Fruit fly (Drosophila melanogaster) whole organism, embryonic: ENCODE measurements around the gene hry.

Experiments
- ATbp ChIP-seq: fragments of 200-800 bp; sonication (Bioruptor generic); optimal IDR thresholded peaks from 2 replicates; lab custom pipeline; 2017; ENCODE audit warnings: missing biosample characterization, mild to moderate bottlenecking, missing genetic modification characterization, missing genetic modification reagents
- Abd-B ChIP-seq: fragments of 200-800 bp; sonication (Bioruptor generic); optimal IDR thresholded peaks from 2 replicates; lab custom pipeline; 2018; ENCODE audit warnings: missing biosample characterization, mild to moderate bottlenecking, missing genetic modification characterization, moderate library complexity
- BEAF-32 ChIP-seq: fragments of 200-800 bp; sonication (Bioruptor generic); optimal IDR thresholded peaks from 3 replicates; lab custom pipeline; 2017; ENCODE audit warnings: missing biosample characterization, missing genetic modification characterization, mild to moderate bottlenecking, moderate library complexity, missing genetic modification reagents
- CG10267 ChIP-seq: fragments of 200-800 bp; sonication (Bioruptor generic); optimal IDR thresholded peaks from 2 replicates; lab custom pipeline; 2018; ENCODE audit warnings: missing biosample characterization, mild to moderate bottlenecking, missing genetic modification characterization, moderate library complexity
- CG10565 ChIP-seq: fragments of 200-800 bp; sonication (Bioruptor generic); optimal IDR thresholded peaks from 3 replicates; lab custom pipeline; 2016; ENCODE audit warnings: missing biosample characterization, mild to moderate bottlenecking, missing genetic modification characterization
- CG10959 ChIP-seq: fragments of 200-800 bp; sonication (Bioruptor generic); IDR thresholded peaks from 2 replicates; pipeline ENCODE4 v1.3.6; 2022; ENCODE audit warnings: missing biosample characterization, missing genetic modification characterization
- CG11723 ChIP-seq: fragments of 200-800 bp; sonication (Bioruptor generic); optimal IDR thresholded peaks from 2 replicates; lab custom pipeline; 2017; ENCODE audit warnings: missing biosample characterization, mild to moderate bottlenecking, missing genetic modification characterization
- CG12155 ChIP-seq: fragments of 200-800 bp; sonication (Bioruptor generic); optimal IDR thresholded peaks from 3 replicates; lab custom pipeline; 2016; ENCODE audit warnings: missing biosample characterization, missing genetic modification characterization
- CG13624 ChIP-seq: fragments of 200-800 bp; sonication (Bioruptor generic); optimal IDR thresholded peaks from 2 replicates; lab custom pipeline; 2016; ENCODE audit warnings: missing biosample characterization, missing genetic modification characterization
- CG13894 ChIP-seq: fragments of 200-800 bp; sonication (Bioruptor generic); optimal IDR thresholded peaks from 3 replicates; lab custom pipeline; 2018; ENCODE audit warnings: missing biosample characterization, mild to moderate bottlenecking, missing genetic modification characterization, moderate library complexity
- CG2875 ChIP-seq: fragments of 200-800 bp; sonication (Bioruptor generic); optimal IDR thresholded peaks from 2 replicates; lab custom pipeline; 2017; ENCODE audit warnings: missing biosample characterization, mild to moderate bottlenecking, missing genetic modification characterization, missing genetic modification reagents
- CG4820 ChIP-seq: fragments of 200-800 bp; sonication (Bioruptor generic); optimal IDR thresholded peaks from 3 replicates; lab custom pipeline; 2016; ENCODE audit warnings: missing biosample characterization, missing genetic modification characterization
- CG6654 ChIP-seq: fragments of 200-800 bp; sonication (Bioruptor generic); optimal IDR thresholded peaks from 2 replicates; lab custom pipeline; 2017; ENCODE audit warnings: missing biosample characterization, mild to moderate bottlenecking, missing genetic modification characterization
- CG8478 ChIP-seq: fragments of >200 bp; optimal IDR thresholded peaks from 2 replicates; lab custom pipeline; 2018
- CG8944 ChIP-seq: fragments of 200-800 bp; sonication (Bioruptor generic); optimal IDR thresholded peaks from 3 replicates; lab custom pipeline; 2016; ENCODE audit warnings: missing biosample characterization, missing genetic modification characterization
- CHES-1-like ChIP-seq: fragments of 200-800 bp; sonication (Bioruptor generic); optimal IDR thresholded peaks from 2 replicates; lab custom pipeline; 2016; ENCODE audit warnings: missing biosample characterization, missing genetic modification characterization
- Camta ChIP-seq: fragments of 200-800 bp; sonication (Bioruptor generic); optimal IDR thresholded peaks from 2 replicates; lab custom pipeline; 2016; ENCODE audit warnings: missing biosample characterization, missing genetic modification characterization
- D19B ChIP-seq: fragments of 200-800 bp; sonication (Bioruptor generic); optimal IDR thresholded peaks from 2 replicates; lab custom pipeline; 2017; ENCODE audit warnings: missing biosample characterization, mild to moderate bottlenecking, missing genetic modification characterization
- Dbx ChIP-seq: fragments of 200-800 bp; sonication (Bioruptor generic); IDR thresholded peaks from 3 replicates; pipeline ENCODE4 v1.3.6; 2022; ENCODE audit warnings: missing biosample characterization, missing genetic modification characterization
- Dfd ChIP-seq, 2 experiments: fragments of >200 bp; optimal IDR thresholded peaks; 2 replicates each; lab custom pipeline; 2017; ENCODE audit warnings: missing biosample characterization in 2 of 2, missing genetic modification characterization in 2 of 2
- Dll ChIP-seq: fragments of 200-800 bp; sonication (Bioruptor generic); IDR thresholded peaks from 4 replicates; pipeline ENCODE4 v1.3.6; 2022; ENCODE audit warnings: missing biosample characterization, missing genetic modification characterization; ENCODE audit not compliant: partially characterized antibody
- Dp ChIP-seq: fragments of 200-800 bp; sonication (Bioruptor generic); optimal IDR thresholded peaks from 2 replicates; lab custom pipeline; 2018; ENCODE audit warnings: missing biosample characterization, mild to moderate bottlenecking, missing genetic modification characterization, moderate library complexity
- Drgx ChIP-seq: fragments of 200-800 bp; sonication (Bioruptor generic); IDR thresholded peaks from 2 replicates; pipeline ENCODE4 v1.3.6; 2022; ENCODE audit warnings: missing biosample characterization, missing genetic modification characterization
- E2f1 ChIP-seq: fragments of 200-800 bp; sonication (Bioruptor generic); IDR thresholded peaks from 2 replicates; pipeline ENCODE4 v1.3.6; 2022; ENCODE audit warnings: missing biosample characterization, missing genetic modification characterization
- H2.0 ChIP-seq: fragments of 200-800 bp; sonication (Bioruptor generic); IDR thresholded peaks from 2 replicates; pipeline ENCODE4 v1.3.6; 2022; ENCODE audit warnings: missing biosample characterization, missing genetic modification characterization
- HHEX ChIP-seq: fragments of 200-800 bp; sonication (Bioruptor generic); optimal IDR thresholded peaks from 3 replicates; lab custom pipeline; 2017; ENCODE audit warnings: missing biosample characterization, mild to moderate bottlenecking, missing genetic modification characterization, missing genetic modification reagents
- HLH4C ChIP-seq: fragments of 200-800 bp; sonication (Bioruptor generic); IDR thresholded peaks from 3 replicates; pipeline ENCODE4 v1.3.6; 2022; ENCODE audit warnings: missing biosample characterization, missing genetic modification characterization; ENCODE audit not compliant: partially characterized antibody
- HLH54F ChIP-seq: fragments of 200-800 bp; sonication (Bioruptor generic); optimal IDR thresholded peaks from 3 replicates; lab custom pipeline; 2016; ENCODE audit warnings: missing biosample characterization, missing genetic modification characterization
- Jarid2 ChIP-seq: fragments of 200-800 bp; sonication (Bioruptor generic); optimal IDR thresholded peaks from 3 replicates; lab custom pipeline; 2017; ENCODE audit warnings: mild to moderate bottlenecking, missing biosample characterization, missing genetic modification reagents, missing genetic modification characterization
- Max ChIP-seq: fragments of 200-800 bp; sonication (Bioruptor generic); optimal IDR thresholded peaks from 2 replicates; lab custom pipeline; 2016; ENCODE audit warnings: missing biosample characterization, mild to moderate bottlenecking, missing genetic modification characterization
- Neu2 ChIP-seq: fragments of 200-800 bp; sonication (Bioruptor generic); optimal IDR thresholded peaks from 3 replicates; lab custom pipeline; 2016; ENCODE audit warnings: missing biosample characterization, missing genetic modification characterization, borderline replicate concordance
- Rx ChIP-seq: fragments of 200-800 bp; sonication (Bioruptor generic); IDR thresholded peaks from 2 replicates; pipeline ENCODE4 v1.3.6; 2022; ENCODE audit warnings: missing biosample characterization, missing genetic modification characterization
- Spps ChIP-seq: fragments of 200-800 bp; sonication (Bioruptor generic); optimal IDR thresholded peaks from 2 replicates; lab custom pipeline; 2018; ENCODE audit warnings: missing biosample characterization, mild to moderate bottlenecking, missing genetic modification characterization
- Stat92E ChIP-seq, 3 experiments: fragments of >200 bp in 2 of 3; fragments of 200-800 bp in 1 of 3; sonication (Bioruptor generic) in 1 of 3; optimal IDR thresholded peaks; 2 replicates each; lab custom pipeline; 2017 to 2019; ENCODE audit warnings: missing biosample characterization in 3 of 3, missing genetic modification characterization in 3 of 3, mild to moderate bottlenecking in 1 of 3, moderate library complexity in 1 of 3
- Tbp ChIP-seq: fragments of >200 bp; optimal IDR thresholded peaks from 2 replicates; lab custom pipeline; 2018; ENCODE audit warnings: missing biosample characterization, missing genetic modification characterization
- Vsx1 ChIP-seq: fragments of 200-800 bp; sonication (Bioruptor generic); optimal IDR thresholded peaks from 2 replicates; lab custom pipeline; 2017; ENCODE audit warnings: missing biosample characterization, mild to moderate bottlenecking, missing genetic modification characterization, missing genetic modification reagents
- Xrp1 ChIP-seq: fragments of 200-800 bp; sonication (Bioruptor generic); IDR thresholded peaks from 2 replicates; pipeline ENCODE4 v1.3.6; 2022; ENCODE audit warnings: missing biosample characterization, missing genetic modification characterization
- chinmo ChIP-seq: fragments of 200-800 bp; sonication (Bioruptor generic); IDR thresholded peaks from 4 replicates; pipeline ENCODE4 v1.3.6; 2022; ENCODE audit warnings: missing biosample characterization, missing genetic modification characterization; ENCODE audit not compliant: partially characterized antibody
- dimm ChIP-seq: fragments of 200-800 bp; sonication (Bioruptor generic); IDR thresholded peaks from 2 replicates; pipeline ENCODE4 v1.3.6; 2022; ENCODE audit warnings: missing biosample characterization, missing genetic modification characterization
- disco-r ChIP-seq: fragments of 200-800 bp; sonication (Bioruptor generic); optimal IDR thresholded peaks from 2 replicates; lab custom pipeline; 2016; ENCODE audit warnings: missing biosample characterization, missing genetic modification characterization
- grn ChIP-seq: fragments of 200-800 bp; sonication (Bioruptor generic); optimal IDR thresholded peaks from 3 replicates; lab custom pipeline; 2017; ENCODE audit warnings: missing biosample characterization, missing genetic modification characterization
- mam ChIP-seq: fragments of 200-800 bp; sonication (Bioruptor generic); optimal IDR thresholded peaks from 3 replicates; lab custom pipeline; 2016; ENCODE audit warnings: missing biosample characterization, missing genetic modification characterization
- nerfin-1 ChIP-seq: fragments of 200-800 bp; sonication (Bioruptor generic); optimal IDR thresholded peaks from 3 replicates; lab custom pipeline; 2019; ENCODE audit warnings: missing biosample characterization, mild to moderate bottlenecking, missing genetic modification characterization, moderate library complexity
- odd ChIP-seq: fragments of 200-800 bp; sonication (Bioruptor generic); optimal IDR thresholded peaks from 2 replicates; lab custom pipeline; 2017; ENCODE audit warnings: missing biosample characterization, mild to moderate bottlenecking, missing genetic modification characterization
- otp ChIP-seq: fragments of 200-800 bp; sonication (Bioruptor generic); IDR thresholded peaks from 3 replicates; pipeline ENCODE4, ENCODE4 v1.3.6; 2022; ENCODE audit warnings: missing biosample characterization, missing genetic modification characterization
- p53 ChIP-seq: fragments of 200-800 bp; sonication (Bioruptor generic); optimal IDR thresholded peaks from 2 replicates; lab custom pipeline; 2016; ENCODE audit warnings: missing biosample characterization, missing genetic modification characterization
- pfk ChIP-seq: fragments of 200-800 bp; sonication (Bioruptor generic); optimal IDR thresholded peaks from 2 replicates; lab custom pipeline; 2018; ENCODE audit warnings: missing biosample characterization, mild to moderate bottlenecking, missing genetic modification characterization, moderate library complexity
- sens ChIP-seq: fragments of 200-800 bp; sonication (Bioruptor generic); peaks from one replicate; lab custom pipeline; 2016; ENCODE audit warnings: missing biosample characterization, missing genetic modification characterization
- sug ChIP-seq: fragments of 200-800 bp; optimal IDR thresholded peaks from 2 replicates; lab custom pipeline; 2019; ENCODE audit warnings: missing biosample characterization, mild to moderate bottlenecking, missing genetic modification characterization, moderate library complexity

hry gene

DNA sequence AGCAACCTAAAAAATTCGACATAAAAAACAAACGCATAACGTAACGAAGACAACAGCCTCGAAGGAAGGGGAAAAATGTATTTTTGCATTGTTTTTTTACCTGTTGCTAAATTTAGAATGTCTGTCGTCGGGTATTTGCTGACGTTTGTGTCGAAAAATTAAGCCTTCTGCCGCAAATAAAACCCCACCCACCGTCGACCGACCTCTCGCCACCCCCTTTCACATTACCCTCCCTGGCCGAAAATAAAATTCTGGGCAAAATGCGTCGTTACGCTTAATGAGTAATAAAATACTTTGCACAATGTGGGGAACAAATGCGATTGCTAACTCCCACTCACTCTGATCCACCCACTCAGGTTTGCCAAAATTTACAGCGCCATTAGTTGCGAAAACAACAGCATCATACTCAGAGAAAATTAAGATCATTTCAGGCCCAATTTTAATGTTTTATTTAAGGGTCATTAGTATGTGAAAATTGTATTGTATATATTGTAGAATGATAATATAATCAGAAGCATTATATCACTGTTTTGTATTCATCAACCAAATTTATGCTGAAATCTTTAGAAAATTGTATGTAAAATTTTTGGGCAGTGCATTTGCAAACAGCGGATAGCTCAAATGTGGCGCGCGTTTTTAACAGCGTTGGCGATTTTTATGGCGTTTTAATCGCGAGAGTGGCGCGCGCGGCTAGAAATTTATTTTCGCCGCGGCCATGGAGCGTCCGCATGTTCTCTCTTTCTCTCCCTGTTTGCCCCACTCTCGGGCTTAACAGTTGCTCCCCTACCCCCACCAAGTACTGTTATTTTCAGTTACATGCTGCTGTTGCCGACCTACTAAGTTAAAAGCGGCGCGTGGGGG, 3.1 kb upstream of the hry start (continued):
- TF ChIP-seq Vsx1 (GFP tag; lab: Kevin White, UChicago) = no peak
- peak; percentile 17; the same call in 1 of the 2 replicates for TF ChIP-seq E2f1 (GFP tag; lab: Robert Waterston, UW)
- no peak for TF ChIP-seq CG2875 (GFP tag; lab: Kevin White, UChicago)
- no peak for TF ChIP-seq HLH4C
- TF ChIP-seq HLH54F = peak; percentile 30
- TF ChIP-seq dimm (GFP tag; lab: Robert Waterston, UW) = no peak
- TF ChIP-seq CG11723 (GFP tag; lab: Kevin White, UChicago) = no peak
- no peak for TF ChIP-seq Jarid2
- no peak for TF ChIP-seq Stat92E (GFP tag; optimal IDR thresholded peaks at IDR 0.05; lab: Kevin White, UChicago)
- TF ChIP-seq D19B (GFP tag; lab: Kevin White, UChicago) = peak; percentile 39
- no peak for TF ChIP-seq p53 (GFP tag; lab: Kevin White, UChicago)
- TF ChIP-seq CG10959 = no peak
- no peak for TF ChIP-seq CG10565 (GFP tag; lab: Kevin White, UChicago)
- TF ChIP-seq Dbx = peak; percentile 76; the same call in 2 of the 3 replicates
- no peak for TF ChIP-seq CG8478 (lab: Kevin White, UChicago)
- no peak for TF ChIP-seq CHES-1-like
- TF ChIP-seq Dfd (GFP tag; optimal IDR thresholded peaks at IDR 0.05; lab: Kevin White, UChicago) = no peak
- TF ChIP-seq grn (GFP tag; lab: Kevin White, UChicago) = no peak
- TF ChIP-seq Camta = no peak
- no peak for TF ChIP-seq ATbp (GFP tag; lab: Kevin White, UChicago)
- TF ChIP-seq Abd-B (GFP tag; lab: Kevin White, UChicago) = peak; percentile 31
- TF ChIP-seq HHEX (GFP tag; lab: Kevin White, UChicago) = peak; percentile 39
- TF ChIP-seq Neu2 (GFP tag; lab: Kevin White, UChicago) = no peak
- no peak for TF ChIP-seq Dp (GFP tag; lab: Kevin White, UChicago)
- TF ChIP-seq Rx = no peak
- TF ChIP-seq CG12155 = peak; percentile 35
- TF ChIP-seq CG6654 (GFP tag; lab: Kevin White, UChicago) = no peak
- TF ChIP-seq mam (GFP tag; lab: Kevin White, UChicago) = no peak
- TF ChIP-seq CG4820 (GFP tag; lab: Kevin White, UChicago) = no peak
- TF ChIP-seq CG13894 (tag; lab: Kevin White, UChicago) = peak; percentile 15
- peak; percentile 28; the same call in 1 of the 2 replicates for TF ChIP-seq Xrp1
- TF ChIP-seq disco-r (GFP tag; lab: Kevin White, UChicago) = no peak
- no peak for TF ChIP-seq CG8944 (GFP tag; lab: Kevin White, UChicago)
- TF ChIP-seq nerfin-1 (tag; lab: Kevin White, UChicago) = no peak
- no peak for TF ChIP-seq Max (GFP tag; lab: Kevin White, UChicago)
- TF ChIP-seq sens (GFP tag; lab: Kevin White, UChicago) = no peak
- TF ChIP-seq pfk (GFP tag; lab: Kevin White, UChicago) = no peak
- TF ChIP-seq sug (tag; lab: Kevin White, UChicago) = peak; percentile 69
- peak; percentile 73; the same call in 1 of the 4 replicates for TF ChIP-seq chinmo
- peak; percentile 70 for TF ChIP-seq CG13624 (GFP tag; lab: Kevin White, UChicago)
- TF ChIP-seq odd (GFP tag; lab: Kevin White, UChicago) = no peak
- peak; percentile 5 for TF ChIP-seq CG10267 (tag; lab: Kevin White, UChicago)
- TF ChIP-seq otp = no peak
- no peak for TF ChIP-seq Tbp (GFP tag; lab: Kevin White, UChicago)
- TF ChIP-seq BEAF-32 (GFP tag; lab: Kevin White, UChicago) = no peak
- TF ChIP-seq Spps (tag; lab: Kevin White, UChicago) = no peak
- peak; percentile 76 for TF ChIP-seq Drgx (GFP tag; lab: Robert Waterston, UW)
- peak; percentile 7; the same call in 1 of the 2 replicates for TF ChIP-seq H2.0 (GFP tag; lab: Robert Waterston, UW)
- TF ChIP-seq Dll (GFP tag; lab: Robert Waterston, UW) = no peak
